Fruit fly (Drosophila melanogaster) whole organism, embryonic: ENCODE data around the gene CG32651.

Experiments
- ATbp ChIP-seq: fragments of 200-800 bp; sonication (Bioruptor generic); optimal IDR thresholded peaks from 2 replicates; lab custom pipeline; 2017; ENCODE audit warnings: missing biosample characterization, mild to moderate bottlenecking, missing genetic modification characterization, missing genetic modification reagents
- Adf1 ChIP-seq: fragments of 200-800 bp; sonication (Bioruptor generic); IDR thresholded peaks from 2 replicates; pipeline ENCODE4 v1.3.6; 2022; ENCODE audit warnings: missing biosample characterization, missing genetic modification characterization
- Bdp1 ChIP-seq: fragments of 200-800 bp; sonication (Bioruptor generic); optimal IDR thresholded peaks from 3 replicates; lab custom pipeline; 2016; ENCODE audit warnings: missing biosample characterization, missing genetic modification characterization
- CG11504 ChIP-seq: fragments of 200-800 bp; sonication (Bioruptor generic); optimal IDR thresholded peaks from 3 replicates; lab custom pipeline; 2019; ENCODE audit warnings: missing biosample characterization, mild to moderate bottlenecking, missing genetic modification characterization, moderate library complexity
- CG11696 ChIP-seq: fragments of 200-800 bp; sonication (Bioruptor generic); IDR thresholded peaks from 2 replicates; pipeline ENCODE4 v1.3.6; 2022; ENCODE audit warnings: missing biosample characterization, missing genetic modification characterization
- CG11723 ChIP-seq: fragments of 200-800 bp; sonication (Bioruptor generic); optimal IDR thresholded peaks from 2 replicates; lab custom pipeline; 2017; ENCODE audit warnings: missing biosample characterization, mild to moderate bottlenecking, missing genetic modification characterization
- CG12391 ChIP-seq: fragments of 200-800 bp; sonication (Bioruptor generic); optimal IDR thresholded peaks from 3 replicates; lab custom pipeline; 2018; ENCODE audit warnings: missing biosample characterization, mild to moderate bottlenecking, missing genetic modification characterization, moderate library complexity
- CG13424 ChIP-seq: fragments of 200-800 bp; sonication (Bioruptor generic); optimal IDR thresholded peaks from 2 replicates; lab custom pipeline; 2019; ENCODE audit warnings: missing biosample characterization, mild to moderate bottlenecking, missing genetic modification characterization, moderate library complexity
- CG15269 ChIP-seq: fragments of 200-800 bp; sonication (Bioruptor generic); optimal IDR thresholded peaks from 2 replicates; lab custom pipeline; 2018; ENCODE audit warnings: missing biosample characterization, mild to moderate bottlenecking, missing genetic modification characterization, moderate library complexity
- CG1529 ChIP-seq: fragments of 200-800 bp; sonication (Bioruptor generic); optimal IDR thresholded peaks from 3 replicates; lab custom pipeline; 2018; ENCODE audit warnings: missing biosample characterization, missing genetic modification characterization
- CG1647 ChIP-seq: fragments of 200-800 bp; sonication (Bioruptor generic); optimal IDR thresholded peaks from 3 replicates; lab custom pipeline; 2016; ENCODE audit warnings: missing biosample characterization, missing genetic modification characterization
- CG17802 ChIP-seq: fragments of 200-800 bp; sonication (Bioruptor generic); optimal IDR thresholded peaks from 2 replicates; lab custom pipeline; 2018; ENCODE audit warnings: missing biosample characterization, mild to moderate bottlenecking, missing genetic modification characterization, moderate library complexity
- CG2199 ChIP-seq: fragments of 200-800 bp; sonication (Bioruptor generic); IDR thresholded peaks from 3 replicates; pipeline ENCODE4 v1.3.6; 2022; ENCODE audit warnings: missing biosample characterization, missing genetic modification characterization
- CG2678 ChIP-seq: fragments of 200-800 bp; sonication (Bioruptor generic); optimal IDR thresholded peaks from 3 replicates; lab custom pipeline; 2019; ENCODE audit warnings: missing biosample characterization, mild to moderate bottlenecking, missing genetic modification characterization, moderate library complexity
- CG31441 ChIP-seq: fragments of 200-800 bp; sonication (Bioruptor generic); IDR thresholded peaks from 2 replicates; pipeline ENCODE4 v1.3.6; 2022; ENCODE audit warnings: missing biosample characterization, missing genetic modification characterization
- CG43689 ChIP-seq: fragments of 200-800 bp; sonication (Bioruptor generic); IDR thresholded peaks from 2 replicates; pipeline ENCODE4 v1.3.6; 2022; ENCODE audit warnings: missing biosample characterization, missing genetic modification characterization
- CG4820 ChIP-seq: fragments of 200-800 bp; sonication (Bioruptor generic); optimal IDR thresholded peaks from 3 replicates; lab custom pipeline; 2016; ENCODE audit warnings: missing biosample characterization, missing genetic modification characterization
- CG7987 ChIP-seq: fragments of 200-800 bp; sonication (Bioruptor generic); optimal IDR thresholded peaks from 2 replicates; lab custom pipeline; 2018; ENCODE audit warnings: missing biosample characterization, mild to moderate bottlenecking, missing genetic modification characterization, moderate library complexity
- CG8281 ChIP-seq: fragments of 200-800 bp; sonication (Bioruptor generic); optimal IDR thresholded peaks from 2 replicates; lab custom pipeline; 2018; ENCODE audit warnings: missing biosample characterization, mild to moderate bottlenecking, missing genetic modification characterization, moderate library complexity
- CkIIα-i1 ChIP-seq: fragments of 200-800 bp; sonication (Bioruptor generic); IDR thresholded peaks from 2 replicates; pipeline ENCODE4 v1.3.6; 2022; ENCODE audit warnings: missing biosample characterization, missing genetic modification characterization
- CoRest ChIP-seq: fragments of 200-800 bp; sonication (Bioruptor generic); optimal IDR thresholded peaks from 3 replicates; lab custom pipeline; 2018; ENCODE audit warnings: missing biosample characterization, mild to moderate bottlenecking, missing genetic modification characterization, moderate library complexity
- D19A ChIP-seq: fragments of 200-800 bp; optimal IDR thresholded peaks from 3 replicates; lab custom pipeline; 2019; ENCODE audit warnings: missing biosample characterization, mild to moderate bottlenecking, missing genetic modification characterization, moderate library complexity
- E2f2 ChIP-seq: fragments of 200-800 bp; sonication (Bioruptor generic); IDR thresholded peaks from 2 replicates; pipeline ENCODE4 v1.3.6; 2022; ENCODE audit warnings: missing biosample characterization, missing genetic modification characterization
- Hr3 ChIP-seq: fragments of 200-800 bp; sonication (Bioruptor generic); optimal IDR thresholded peaks from 3 replicates; lab custom pipeline; 2016; ENCODE audit warnings: missing biosample characterization, missing genetic modification characterization
- Hr51 ChIP-seq, 2 experiments: fragments of 200-800 bp; sonication (Bioruptor generic); optimal IDR thresholded peaks; 2 replicates in 1 of 2; 3 replicates in 1 of 2; lab custom pipeline; 2016 to 2018; ENCODE audit warnings: missing biosample characterization in 2 of 2, missing genetic modification characterization in 2 of 2, mild to moderate bottlenecking in 1 of 2, moderate library complexity in 1 of 2
- Jarid2 ChIP-seq: fragments of 200-800 bp; sonication (Bioruptor generic); optimal IDR thresholded peaks from 3 replicates; lab custom pipeline; 2017; ENCODE audit warnings: mild to moderate bottlenecking, missing biosample characterization, missing genetic modification reagents, missing genetic modification characterization
- Lpt ChIP-seq: fragments of >200 bp; optimal IDR thresholded peaks from 2 replicates; lab custom pipeline; 2018; ENCODE audit warnings: missing biosample characterization, missing genetic modification characterization
- Mad ChIP-seq: fragments of 200-800 bp; sonication (Bioruptor generic); optimal IDR thresholded peaks from 2 replicates; lab custom pipeline; 2016; ENCODE audit warnings: missing biosample characterization, missing genetic modification characterization
- NK7.1 ChIP-seq: fragments of 200-800 bp; sonication (Bioruptor generic); optimal IDR thresholded peaks from 3 replicates; lab custom pipeline; 2016; ENCODE audit warnings: missing biosample characterization, missing genetic modification characterization
- NfI ChIP-seq: fragments of 200-800 bp; sonication (Bioruptor generic); optimal IDR thresholded peaks from 3 replicates; lab custom pipeline; 2018; ENCODE audit warnings: missing biosample characterization, mild to moderate bottlenecking, missing genetic modification characterization, moderate library complexity
- Scr ChIP-seq: fragments of 200-800 bp; sonication (Bioruptor generic); IDR thresholded peaks from 2 replicates; pipeline ENCODE4 v1.3.6; 2022; ENCODE audit warnings: missing biosample characterization, missing genetic modification characterization; ENCODE audit not compliant: partially characterized antibody
- Sox100B ChIP-seq: fragments of 200-800 bp; sonication (Bioruptor generic); optimal IDR thresholded peaks from 3 replicates; lab custom pipeline; 2018; ENCODE audit warnings: missing biosample characterization, mild to moderate bottlenecking, missing genetic modification characterization
- ase ChIP-seq: fragments of 200-800 bp; sonication (Bioruptor generic); IDR thresholded peaks from 3 replicates; pipeline ENCODE4 v1.3.6; 2022; ENCODE audit warnings: missing biosample characterization, missing genetic modification characterization
- cg ChIP-seq: fragments of 200-800 bp; sonication (Bioruptor generic); optimal IDR thresholded peaks from 3 replicates; lab custom pipeline; 2019; ENCODE audit warnings: missing biosample characterization, mild to moderate bottlenecking, missing genetic modification characterization, moderate library complexity
- dati ChIP-seq: fragments of 200-800 bp; sonication (Bioruptor generic); IDR thresholded peaks from 2 replicates; pipeline ENCODE4 v1.3.6; 2022; ENCODE audit warnings: missing biosample characterization, missing genetic modification characterization
- dmrt99B ChIP-seq: fragments of 200-800 bp; sonication (Bioruptor generic); optimal IDR thresholded peaks from 2 replicates; lab custom pipeline; 2018; ENCODE audit warnings: missing biosample characterization, mild to moderate bottlenecking, missing genetic modification characterization, moderate library complexity
- dysf ChIP-seq: fragments of 200-800 bp; sonication (Bioruptor generic); IDR thresholded peaks from 3 replicates; pipeline ENCODE4 v1.3.6; 2022; ENCODE audit warnings: missing biosample characterization, missing genetic modification characterization
- gem ChIP-seq: fragments of 200-800 bp; sonication (Bioruptor generic); optimal IDR thresholded peaks from 2 replicates; lab custom pipeline; 2019; ENCODE audit warnings: missing biosample characterization, mild to moderate bottlenecking, missing genetic modification characterization, moderate library complexity
- insv ChIP-seq, 2 experiments: fragments of 200-800 bp; sonication (Bioruptor generic); optimal IDR thresholded peaks; 3 replicates each; lab custom pipeline; 2016 to 2018; ENCODE audit warnings: missing biosample characterization in 2 of 2, missing genetic modification characterization in 2 of 2
- lab ChIP-seq: fragments of 200-800 bp; sonication (Bioruptor generic); optimal IDR thresholded peaks from 3 replicates; lab custom pipeline; 2017; ENCODE audit warnings: missing biosample characterization, missing genetic modification characterization, mild to moderate bottlenecking, moderate library complexity, missing genetic modification reagents
- lmd ChIP-seq: fragments of 200-800 bp; sonication (Bioruptor generic); IDR thresholded peaks from 2 replicates; pipeline ENCODE4 v1.3.6; 2022; ENCODE audit warnings: missing biosample characterization, missing genetic modification characterization
- nmo ChIP-seq: fragments of 200-800 bp; sonication (Bioruptor generic); optimal IDR thresholded peaks from 2 replicates; lab custom pipeline; 2018; ENCODE audit warnings: missing biosample characterization, mild to moderate bottlenecking, missing genetic modification characterization, moderate library complexity
- peb ChIP-seq: fragments of 200-800 bp; sonication (Bioruptor generic); IDR thresholded peaks from 2 replicates; pipeline ENCODE4 v1.3.6; 2022; ENCODE audit warnings: missing biosample characterization, missing genetic modification characterization
- phol ChIP-seq: fragments of 200-800 bp; sonication (Bioruptor generic); optimal IDR thresholded peaks from 3 replicates; lab custom pipeline; 2018; ENCODE audit warnings: missing biosample characterization, mild to moderate bottlenecking, missing genetic modification characterization, moderate library complexity
- pzg ChIP-seq: fragments of 200-800 bp; sonication (Bioruptor generic); optimal IDR thresholded peaks from 3 replicates; lab custom pipeline; 2018; ENCODE audit warnings: missing biosample characterization, mild to moderate bottlenecking, missing genetic modification characterization, moderate library complexity
- row ChIP-seq: fragments of 200-800 bp; sonication (Bioruptor generic); IDR thresholded peaks from 3 replicates; pipeline ENCODE4 v1.3.6; 2022; ENCODE audit warnings: missing biosample characterization, missing genetic modification characterization
- seq ChIP-seq: fragments of 200-800 bp; sonication (Bioruptor generic); IDR thresholded peaks from 2 replicates; pipeline ENCODE4 v1.3.6; 2022; ENCODE audit warnings: missing biosample characterization, missing genetic modification characterization
- sob ChIP-seq: fragments of 200-800 bp; sonication (Bioruptor generic); IDR thresholded peaks from 2 replicates; pipeline ENCODE4 v1.3.6; 2022; ENCODE audit warnings: missing biosample characterization, missing genetic modification characterization
- toy ChIP-seq: fragments of 200-800 bp; sonication (Bioruptor generic); IDR thresholded peaks from 2 replicates; pipeline ENCODE4 v1.3.6; 2022; ENCODE audit warnings: missing biosample characterization, missing genetic modification characterization
- tup ChIP-seq: fragments of 200-800 bp; sonication (Bioruptor generic); optimal IDR thresholded peaks from 2 replicates; lab custom pipeline; 2016; ENCODE audit warnings: missing biosample characterization, mild to moderate bottlenecking, missing genetic modification characterization, moderate library complexity
- unpg ChIP-seq: fragments of 200-800 bp; sonication (Bioruptor generic); optimal IDR thresholded peaks from 3 replicates; lab custom pipeline; 2018; ENCODE audit warnings: missing biosample characterization, mild to moderate bottlenecking, missing genetic modification characterization, moderate library complexity

The CG32651 gene

DNA sequence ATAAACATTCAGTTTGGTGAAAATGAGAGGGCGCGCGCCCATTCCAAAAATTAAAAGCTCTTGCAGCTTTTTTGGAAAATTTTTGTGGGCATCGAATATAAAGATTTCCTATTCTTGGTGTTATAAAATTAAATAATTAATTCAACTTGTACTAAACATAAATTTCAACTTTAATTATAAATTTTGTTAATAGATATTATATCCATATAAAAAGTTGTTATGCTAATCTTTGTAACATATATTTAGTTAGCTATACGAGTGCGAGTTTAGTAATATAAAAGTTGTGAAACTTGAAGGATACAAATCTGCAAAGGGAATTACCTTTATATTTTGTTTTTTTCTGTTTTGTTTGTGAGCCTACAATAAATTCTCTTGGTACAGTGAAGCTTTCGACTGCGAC is 23.2 kb upstream of the CG32651 start (continued):
- TF ChIP-seq CG1529 (GFP tag; lab: Kevin White, UChicago) = no peak
- no peak for TF ChIP-seq CG11696 (GFP tag; lab: Robert Waterston, UW)
- no peak for TF ChIP-seq ATbp (GFP tag; lab: Kevin White, UChicago)
- no peak for TF ChIP-seq ase (GFP tag; lab: Robert Waterston, UW)
- no peak for TF ChIP-seq Bdp1 (GFP tag; lab: Kevin White, UChicago)
- peak; percentile 11 for TF ChIP-seq D19A (tag; lab: Kevin White, UChicago)
- peak; percentile 47 for TF ChIP-seq CG13424 (tag; lab: Kevin White, UChicago)
- peak; percentile 26 for TF ChIP-seq unpg (GFP tag; lab: Kevin White, UChicago)
- TF ChIP-seq phol (tag; lab: Kevin White, UChicago) = no peak
- TF ChIP-seq Adf1 (GFP tag; lab: Robert Waterston, UW) = no peak
- TF ChIP-seq CG2199 (GFP tag; lab: Robert Waterston, UW) = no peak
- TF ChIP-seq dmrt99B (tag; lab: Kevin White, UChicago) = peak; percentile 44
- peak; percentile 21 for TF ChIP-seq Sox100B
- TF ChIP-seq CG7987 (GFP tag; lab: Kevin White, UChicago) = no peak
- TF ChIP-seq CG17802 (tag; lab: Kevin White, UChicago) = no peak
- peak; percentile 36 for TF ChIP-seq CG15269 (tag; lab: Kevin White, UChicago)
- TF ChIP-seq Mad (GFP tag; lab: Kevin White, UChicago) = no peak
- no peak for TF ChIP-seq CG4820 (GFP tag; lab: Kevin White, UChicago)
- TF ChIP-seq Lpt (GFP tag; lab: Kevin White, UChicago) = no peak
- TF ChIP-seq pzg = no peak
- TF ChIP-seq insv (GFP tag; optimal IDR thresholded peaks at IDR 0.05; lab: Kevin White, UChicago) = no peak
- no peak for TF ChIP-seq Scr (GFP tag; lab: Robert Waterston, UW)
- no peak for TF ChIP-seq dati
- no peak for TF ChIP-seq CG11723 (GFP tag; lab: Kevin White, UChicago)
- no peak for TF ChIP-seq lab
- no peak for TF ChIP-seq cg (GFP tag; lab: Kevin White, UChicago)
- 0 out of 3 replicates have a peak, but pooled peaks have one; percentile 34 for TF ChIP-seq dysf
- TF ChIP-seq peb (GFP tag; lab: Robert Waterston, UW) = no peak
- TF ChIP-seq Hr3 (GFP tag; lab: Kevin White, UChicago) = no peak
- peak; percentile 43; the same call in 1 of the 2 replicates for TF ChIP-seq CG31441
- no peak for TF ChIP-seq tup (GFP tag; lab: Kevin White, UChicago)
- no peak for TF ChIP-seq NfI (GFP tag; lab: Kevin White, UChicago)
- TF ChIP-seq NK7.1 (GFP tag; lab: Kevin White, UChicago) = no peak
- TF ChIP-seq CG8281 = no peak
- TF ChIP-seq sob (GFP tag; lab: Robert Waterston, UW) = no peak
- TF ChIP-seq CG43689 (GFP tag; lab: Robert Waterston, UW) = no peak
- peak; percentile 24 for TF ChIP-seq CG12391
- TF ChIP-seq Jarid2 (GFP tag; lab: Kevin White, UChicago) = no peak
- TF ChIP-seq E2f2 (GFP tag; lab: Robert Waterston, UW) = no peak
- no peak for TF ChIP-seq lmd (GFP tag; lab: Robert Waterston, UW)
- peak; percentile 51 for TF ChIP-seq CG2678 (tag; lab: Kevin White, UChicago)
- no peak for TF ChIP-seq seq (GFP tag; lab: Robert Waterston, UW)
- TF ChIP-seq nmo = peak; percentile 18
- TF ChIP-seq gem (tag; lab: Kevin White, UChicago) = peak; percentile 63
- TF ChIP-seq toy (GFP tag; lab: Robert Waterston, UW) = no peak
- no peak for TF ChIP-seq CkIIα-i1 (GFP tag; lab: Robert Waterston, UW)
- TF ChIP-seq Hr51 (GFP tag; optimal IDR thresholded peaks at IDR 0.05; lab: Kevin White, UChicago) = peak in 1 of 2 experiments; percentile 62
- peak; percentile 32; the same call in 1 of the 3 replicates for TF ChIP-seq row (GFP tag; lab: Robert Waterston, UW)
- no peak for TF ChIP-seq CG1647 (GFP tag; lab: Kevin White, UChicago)
- TF ChIP-seq CoRest (tag; lab: Kevin White, UChicago) = peak; percentile 24
- peak; percentile 50 for TF ChIP-seq CG11504
